Fruit fly (Drosophila melanogaster) ovary, adult (tissue): Measurements from ENCODE around the gene msd5.

Experiments
- CG17801 ChIP-seq: fragments of 200-800 bp; optimal IDR thresholded peaks from 2 replicates; lab custom pipeline; 2019; ENCODE audit warnings: missing biosample characterization, mild to moderate bottlenecking, missing genetic modification characterization, moderate library complexity; ENCODE audit not compliant: partially characterized antibody

The msd5 gene

DNA sequence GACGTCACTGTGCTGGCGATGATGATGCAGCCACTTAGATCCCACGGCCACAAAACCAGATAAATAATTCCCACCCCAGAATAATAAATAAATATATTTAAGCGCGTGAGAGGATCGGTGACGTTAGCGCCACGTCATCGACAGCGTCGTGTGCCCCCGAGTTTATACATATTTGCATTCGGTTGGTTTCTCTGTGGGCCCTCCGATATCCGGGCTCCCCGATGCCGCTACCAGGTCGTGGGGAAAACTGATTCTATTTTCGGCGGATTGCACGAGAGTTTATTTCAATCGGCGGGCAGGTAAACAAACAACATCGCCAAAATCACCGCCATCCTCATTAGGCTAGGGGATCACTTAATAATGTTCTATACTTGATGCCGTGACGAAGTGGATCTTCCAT, 21.3 kb upstream of the msd5 start:
- no peak for TF ChIP-seq CG17801 (GFP tag; lab: Kevin White, UChicago)

DNA sequence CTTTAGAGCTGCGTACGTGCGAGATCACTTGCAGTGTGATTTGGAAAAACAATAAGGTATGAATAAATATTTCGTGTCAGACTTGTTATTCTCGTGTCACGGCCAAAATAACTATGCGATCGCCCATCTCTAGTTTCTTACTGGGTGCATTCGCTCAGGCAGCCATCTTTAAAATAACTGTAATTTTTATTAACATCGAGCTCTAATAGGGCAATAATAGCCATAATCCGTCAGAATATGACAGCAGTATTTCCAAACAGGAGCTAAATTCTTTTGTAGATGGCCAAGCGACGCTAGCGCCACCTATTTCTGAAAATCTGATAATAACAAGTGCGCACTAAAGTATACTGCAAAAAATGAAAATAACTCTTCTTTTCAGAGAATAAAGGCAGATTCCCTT, 19.1 kb upstream of the msd5 start:
- TF ChIP-seq CG17801 (GFP tag; lab: Kevin White, UChicago), result peak; percentile 50

DNA sequence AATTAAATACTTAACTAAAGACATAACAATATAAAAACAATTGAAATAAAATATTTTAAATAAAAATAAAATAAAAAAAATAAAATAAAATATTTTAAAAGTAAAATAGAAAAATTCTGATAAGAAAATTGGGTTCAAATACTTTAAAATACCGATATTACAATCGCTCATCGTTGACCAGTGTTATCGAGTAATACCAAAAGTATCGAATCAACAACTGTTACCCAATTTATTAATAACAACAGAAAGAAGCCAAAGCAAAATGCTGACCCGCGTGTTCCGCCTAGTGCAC, 17.9 kb upstream of the msd5 start, which contains the start of gene CG9166:
CG9166 (plus strand) TSS at position 193 of the 292 bp plus-strand sequence.
- no peak for TF ChIP-seq CG17801 (GFP tag; lab: Kevin White, UChicago)

DNA sequence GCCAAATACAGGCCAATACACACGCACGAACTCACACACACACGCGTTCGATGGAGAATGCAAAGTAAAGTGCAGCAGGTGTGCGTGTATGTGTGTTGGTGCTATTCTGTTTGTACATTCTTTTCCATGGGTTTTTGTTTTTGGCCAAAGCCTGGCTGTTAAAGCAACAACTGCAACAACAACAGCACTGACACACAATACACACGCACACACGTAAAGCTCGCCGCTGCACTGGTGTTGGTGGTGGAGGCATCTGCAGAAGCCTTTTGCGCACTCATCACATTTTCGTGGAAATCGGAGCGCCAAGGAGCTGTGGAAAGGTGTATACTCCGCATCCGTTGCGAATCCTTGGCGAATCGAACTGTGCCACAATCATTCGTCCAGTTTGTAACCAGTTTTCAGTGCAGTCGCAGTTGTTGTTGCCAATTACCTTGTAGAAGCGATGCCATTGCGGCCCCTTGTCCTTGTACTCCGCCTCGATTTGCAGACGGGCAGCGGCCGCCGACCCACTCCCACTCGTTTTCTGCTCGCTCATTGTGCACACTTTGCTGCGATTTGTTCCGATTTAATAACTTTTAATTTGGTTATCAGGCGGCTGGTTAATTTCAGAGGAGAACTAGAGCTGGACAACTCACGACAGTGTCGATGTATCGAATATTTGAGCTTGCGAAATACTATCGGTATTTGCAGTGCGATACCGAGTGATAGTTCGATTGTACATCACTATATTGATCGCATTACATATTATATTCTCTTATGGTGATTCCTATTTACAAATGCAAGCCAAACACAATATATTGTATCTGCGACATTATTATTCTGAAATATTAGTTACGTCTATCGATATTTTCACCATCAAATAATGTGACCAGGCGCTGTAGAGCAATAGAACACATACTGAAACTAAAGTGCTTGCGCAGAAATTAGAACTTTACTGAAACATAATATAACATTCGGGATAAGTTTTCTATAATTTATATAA, 17.3 kb upstream of the msd5 start:
- peak; percentile 3 for TF ChIP-seq CG17801 (GFP tag; lab: Kevin White, UChicago)

DNA sequence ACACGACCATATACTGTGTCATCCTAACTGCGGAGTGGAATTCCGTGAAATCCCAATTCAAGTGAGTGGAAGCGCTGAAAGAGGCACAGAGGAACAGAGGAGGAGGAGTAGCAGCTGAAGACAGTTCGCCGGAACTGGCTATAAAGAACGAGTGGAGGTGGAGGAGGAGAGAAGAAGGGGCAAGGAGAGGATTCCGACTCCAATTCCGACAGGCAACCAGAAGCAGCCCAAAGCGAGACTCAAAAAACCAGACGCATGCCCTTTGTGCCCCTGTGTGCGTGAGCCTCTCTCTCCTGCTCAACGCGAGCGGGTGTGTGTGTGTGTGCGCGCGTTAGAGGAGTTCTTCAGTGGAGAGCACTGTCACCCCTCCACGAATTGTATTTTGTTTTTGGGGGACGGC, 16.5 kb upstream of the msd5 start:
- no peak for TF ChIP-seq CG17801 (GFP tag; lab: Kevin White, UChicago)

DNA sequence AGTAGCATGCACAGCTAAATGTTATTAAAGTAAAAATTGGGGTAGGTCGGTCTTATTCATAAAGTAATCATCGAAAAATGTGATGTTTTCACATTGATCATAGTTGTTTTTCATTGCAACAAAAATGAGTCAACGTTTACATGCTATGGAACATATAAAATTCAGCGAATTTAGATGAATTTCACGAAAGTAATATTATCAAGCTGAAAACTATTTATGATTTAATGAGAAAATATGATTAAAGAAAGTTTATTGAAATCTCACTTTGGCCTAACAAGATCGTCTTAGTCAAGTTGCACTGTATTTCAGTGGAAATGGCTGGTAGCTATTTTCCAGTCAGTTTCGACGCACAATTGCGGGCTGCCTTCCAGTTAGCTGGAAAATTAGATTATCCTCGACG, 16.0 kb upstream of the msd5 start:
- TF ChIP-seq CG17801 (GFP tag; lab: Kevin White, UChicago), result no peak

DNA sequence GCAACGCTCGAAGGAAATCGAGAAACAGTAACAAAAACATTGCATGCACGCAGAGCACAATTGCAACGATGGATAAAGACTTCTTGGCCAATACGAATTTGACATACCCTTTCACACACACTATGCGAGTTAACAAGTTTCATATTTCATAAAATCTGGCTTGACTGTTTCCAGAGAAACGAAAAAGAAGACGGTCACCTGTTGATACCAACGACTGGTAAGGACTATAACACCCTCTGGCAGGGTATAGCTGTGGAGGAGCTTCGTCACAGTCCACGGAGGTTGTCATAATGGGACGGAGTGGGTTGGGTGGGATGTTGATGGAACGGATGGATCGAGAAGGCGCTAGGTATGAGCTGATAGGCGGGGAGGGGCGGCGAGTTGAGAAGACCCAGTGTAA, 15.3 kb upstream of the msd5 start:
- TF ChIP-seq CG17801 (GFP tag; lab: Kevin White, UChicago), result no peak

DNA sequence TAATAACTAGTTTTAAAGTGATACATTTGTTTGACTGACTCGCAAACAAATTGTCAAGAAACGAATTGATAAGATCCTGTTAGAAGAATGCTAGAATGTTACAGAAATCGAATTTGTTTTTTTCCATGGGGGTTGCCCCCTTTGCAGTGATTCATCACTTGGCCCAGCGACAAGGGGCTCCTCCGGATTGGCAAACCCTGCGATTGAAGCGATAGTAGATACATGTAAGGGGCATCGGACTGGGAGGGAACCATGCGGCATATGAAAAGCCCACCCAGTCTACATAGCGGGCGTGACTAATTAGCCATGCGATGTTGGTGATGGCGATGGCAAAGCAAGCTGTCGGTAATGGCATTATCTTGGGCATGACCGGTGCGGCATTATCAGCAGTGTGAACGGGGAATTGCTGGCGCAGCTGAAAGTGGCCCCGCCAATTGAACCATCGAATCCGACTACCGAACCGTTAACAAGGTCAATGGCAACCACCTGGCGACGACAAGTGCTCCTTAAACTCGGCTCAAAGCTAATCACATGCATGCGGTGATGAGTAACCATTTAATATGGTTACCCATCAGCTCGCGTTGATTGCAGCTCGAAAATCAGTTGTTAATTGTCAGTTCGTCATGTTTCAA, 14.1 kb upstream of the msd5 start:
- no peak for TF ChIP-seq CG17801 (GFP tag; lab: Kevin White, UChicago)

DNA sequence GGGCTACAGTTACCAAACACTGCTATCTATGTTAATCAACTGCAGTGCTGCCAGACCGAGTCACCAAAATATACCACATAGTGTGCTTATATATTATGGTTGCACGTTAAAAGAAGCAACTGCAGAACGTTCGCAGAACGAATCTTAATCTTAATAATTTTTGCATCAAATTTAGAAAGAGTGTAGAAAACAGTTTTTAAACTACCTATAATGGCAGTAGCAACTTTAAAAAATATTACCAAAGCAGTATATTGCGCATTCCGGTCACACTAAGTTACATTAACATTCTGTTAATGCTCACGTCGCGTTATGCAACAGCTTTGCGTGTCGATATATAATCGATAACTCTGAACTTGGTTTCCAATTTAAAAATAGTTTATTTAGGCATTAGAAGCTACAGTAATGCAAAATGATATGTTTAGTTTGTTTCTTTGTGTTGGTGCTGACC, 9.2 kb upstream of the msd5 start, which contains the start of gene indra:
indra (minus strand) TSS at position 271 of the 448 bp plus-strand sequence.
- peak; percentile 41 for TF ChIP-seq CG17801 (GFP tag; lab: Kevin White, UChicago)

DNA sequence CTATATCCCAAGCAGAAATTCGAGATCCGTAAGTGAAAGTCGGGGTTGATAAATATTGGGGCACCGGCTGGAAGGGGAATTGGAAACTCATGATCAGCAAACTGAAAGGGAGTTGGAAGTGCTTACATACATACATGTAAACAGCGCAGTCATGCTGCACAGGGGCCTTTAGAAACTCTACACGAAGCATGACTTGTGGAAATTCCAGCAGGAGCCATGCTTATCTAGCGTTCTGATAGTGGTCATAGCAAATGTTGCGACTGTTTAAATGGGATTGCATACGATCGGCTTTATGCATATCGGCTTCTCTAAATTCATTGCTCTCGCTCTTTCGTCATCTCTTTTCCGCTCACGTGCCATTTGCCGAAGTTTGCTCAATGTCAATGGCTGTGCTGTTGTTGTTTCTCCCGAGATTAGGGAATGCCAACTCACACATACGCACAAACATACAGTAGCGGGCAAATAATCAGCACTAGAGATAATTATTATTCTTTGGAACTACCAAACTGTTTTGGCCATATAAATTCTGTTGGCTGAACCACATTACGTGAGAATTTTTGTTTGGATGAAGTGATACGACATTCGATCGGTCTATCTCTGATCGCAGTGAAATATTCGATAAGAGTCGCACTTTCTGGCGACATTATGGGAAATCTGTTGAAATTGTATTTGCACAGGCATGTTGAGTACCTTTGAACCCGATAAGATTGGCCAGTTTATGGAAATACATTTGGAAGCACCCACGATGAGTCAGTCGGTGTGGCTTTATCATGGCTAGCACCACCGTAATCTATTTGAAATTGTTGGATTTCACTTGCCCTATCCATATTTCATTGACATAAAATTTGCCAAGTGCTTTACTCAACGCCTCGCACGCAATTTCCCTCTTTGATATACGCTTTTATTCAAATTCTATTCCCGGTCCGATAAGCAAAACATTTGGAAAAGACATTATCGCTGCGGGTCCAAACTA, 3.3 kb upstream of the msd5 start:
- TF ChIP-seq CG17801 (GFP tag; lab: Kevin White, UChicago), result no peak

DNA sequence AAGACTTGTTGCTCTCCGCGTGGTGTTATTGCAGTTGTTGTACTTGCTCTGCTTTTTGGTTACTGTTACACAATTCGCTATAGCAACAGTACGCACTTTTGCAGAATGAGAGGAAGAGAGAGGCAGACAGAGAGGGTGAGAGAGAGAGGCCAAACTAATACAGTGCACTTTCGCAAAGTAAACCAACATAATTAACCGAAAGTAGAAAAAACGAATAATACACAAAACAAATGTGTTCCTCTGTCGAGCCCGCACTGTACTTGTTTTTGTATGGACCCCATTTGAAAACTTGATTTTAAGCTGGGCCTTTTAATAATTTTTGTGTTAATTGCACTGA, 2.5 kb upstream of the msd5 start:
- peak; percentile 40 for TF ChIP-seq CG17801 (GFP tag; lab: Kevin White, UChicago)

DNA sequence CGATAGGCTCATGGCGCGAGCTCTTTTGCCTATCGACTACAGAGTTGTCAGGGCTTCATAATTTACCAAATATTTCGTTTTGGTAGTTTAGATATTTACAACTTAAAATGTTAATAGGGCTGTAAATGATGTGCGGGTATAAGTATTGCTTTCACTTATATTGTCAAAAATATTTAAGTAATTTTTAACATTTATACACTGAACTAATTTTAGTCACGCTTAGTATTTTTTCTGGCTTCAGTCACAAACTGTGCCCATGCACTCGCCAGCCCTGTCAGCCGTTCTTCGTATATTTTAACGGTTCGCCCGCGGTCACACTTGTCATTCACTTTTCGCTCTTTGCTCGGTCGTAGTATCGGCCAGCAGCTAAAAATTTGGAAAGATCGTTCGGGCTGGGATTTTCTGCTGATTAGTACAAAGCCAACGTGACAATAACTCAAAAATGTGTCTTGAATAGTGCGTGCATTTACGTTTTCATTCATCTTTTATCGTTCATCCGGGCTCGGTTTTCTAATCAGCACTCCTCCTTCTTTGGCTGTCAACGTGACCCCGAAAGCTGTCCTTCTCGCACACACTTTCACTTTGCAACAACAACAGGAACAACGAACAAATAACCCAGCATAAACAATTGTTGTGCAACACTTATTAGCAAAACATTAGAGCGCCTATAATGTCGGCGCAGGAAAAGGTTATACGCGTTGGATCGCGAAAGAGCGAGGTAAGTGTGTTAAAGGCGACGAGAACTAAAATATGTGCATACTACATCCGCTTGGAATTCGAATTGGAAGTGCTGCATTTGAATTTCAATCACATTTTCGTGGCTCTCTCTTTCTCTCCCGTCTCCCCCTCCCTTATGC, 1.9 kb upstream of the msd5 start, which contains the start of the genes Hmbs and CG2211:
Hmbs (plus strand) TSS at position 319 of the 857 bp plus-strand sequence.
CG2211 (minus strand) TSS at position 789 of the 857 bp plus-strand sequence.
- peak; percentile 85 for TF ChIP-seq CG17801 (GFP tag; lab: Kevin White, UChicago)

DNA sequence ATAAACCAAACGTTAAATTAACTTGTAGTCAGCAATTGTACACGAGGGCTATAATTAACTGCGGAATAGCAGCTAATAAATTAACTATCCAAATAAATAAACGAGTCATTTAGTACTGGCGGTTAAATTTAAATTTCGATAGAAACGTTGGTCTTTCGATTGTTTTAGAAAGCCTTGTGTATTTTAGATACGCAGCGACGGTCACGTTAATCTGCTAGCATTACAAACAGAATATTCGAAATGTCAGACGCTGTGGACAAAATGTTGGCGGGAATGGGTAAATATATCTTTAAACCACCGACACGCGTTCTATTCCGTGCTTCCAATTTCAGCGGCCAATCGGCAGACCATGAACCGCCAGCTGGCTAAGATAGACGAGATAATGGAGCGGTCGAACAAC, 1.4 kb downstream of the msd5 start, which contains the start of gene msd1:
msd1 (plus strand) TSS at position 203 of the 400 bp plus-strand sequence.
- no peak for TF ChIP-seq CG17801 (GFP tag; lab: Kevin White, UChicago)
